Fruit fly (Drosophila melanogaster): ENCODE results near the gene NLaz.
A peak's percentile ranks its signal among the peaks of the same experiment; 100 is the strongest.

Gene NLaz

DNA sequence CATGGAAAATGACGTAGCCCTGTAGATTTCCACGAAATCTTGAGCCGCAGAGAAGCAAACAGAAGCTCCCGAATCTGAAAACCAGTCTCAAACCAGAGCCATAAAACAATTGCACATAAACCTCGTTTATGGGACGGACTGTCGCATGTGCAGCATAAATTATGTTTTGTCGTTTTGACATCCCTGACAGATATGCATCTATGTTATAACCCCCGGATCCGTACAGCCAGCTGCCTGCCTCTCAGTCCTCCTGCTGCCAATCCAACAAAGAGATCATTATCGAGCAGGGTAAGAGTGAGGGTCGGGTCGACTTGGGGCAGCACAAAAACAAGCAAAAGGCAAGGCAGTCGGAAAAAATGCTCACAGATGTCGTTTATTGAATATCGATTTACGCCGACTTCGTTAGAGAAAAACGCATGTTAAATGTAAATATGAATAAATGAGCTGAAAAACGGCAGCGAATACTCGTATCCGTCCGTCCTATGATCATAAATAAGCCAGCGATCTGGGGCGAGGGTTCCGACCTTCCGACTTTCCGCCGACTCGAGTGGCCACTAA lies 43.4 kb upstream of the NLaz start:
- TF ChIP-seq twi (tag; optimal IDR thresholded peaks at IDR 0.05) (peak; percentile 70), CG11247 (GFP tag; IDR thresholded peaks at IDR 0.05) (no peak), sens (GFP tag) (peak; percentile 49), Awh (GFP tag; IDR thresholded peaks at IDR 0.05) (0 out of 2 replicates have a peak, but pooled peaks have one; percentile 22), pros (GFP tag; optimal IDR thresholded peaks at IDR 0.05) (peak; percentile 74), onecut (GFP tag; IDR thresholded peaks at IDR 0.05) (peak; percentile 65), CG8089 (GFP tag; optimal IDR thresholded peaks at IDR 0.05) (no peak), CG11456 (GFP tag; IDR thresholded peaks at IDR 0.05) (0 out of 3 replicates have a peak, but pooled peaks have one; percentile 42), tap (tag; optimal IDR thresholded peaks at IDR 0.05) (peak; percentile 28), CG15479 (GFP tag; optimal IDR thresholded peaks at IDR 0.05) (peak; percentile 28), CG8765 (GFP tag; IDR thresholded peaks at IDR 0.05) (no peak), CG4360 (GFP tag; IDR thresholded peaks at IDR 0.05) (no peak), grn (GFP tag; optimal IDR thresholded peaks at IDR 0.05) (peak; percentile 93), D (optimal IDR thresholded peaks at IDR 0.05) (peak; percentile 63), D (GFP tag; optimal IDR thresholded peaks at IDR 0.05) (no peak), vvl (GFP tag; IDR thresholded peaks at IDR 0.05) (0 out of 2 replicates have a peak, but pooled peaks have one; percentile 13), CG4617 (GFP tag; optimal IDR thresholded peaks at IDR 0.05; ENCODE audit: borderline replicate concordance) (no peak), kni (GFP tag; optimal IDR thresholded peaks at IDR 0.05) (peak; percentile 82), chinmo (GFP tag; IDR thresholded peaks at IDR 0.05; ENCODE audit: partially characterized antibody) (0 out of 4 replicates have a peak, but pooled peaks have one; percentile 12), hth (optimal IDR thresholded peaks at IDR 0.05) (peak; percentile 94), cad (GFP tag; optimal IDR thresholded peaks at IDR 0.05) (peak; percentile 79)

DNA sequence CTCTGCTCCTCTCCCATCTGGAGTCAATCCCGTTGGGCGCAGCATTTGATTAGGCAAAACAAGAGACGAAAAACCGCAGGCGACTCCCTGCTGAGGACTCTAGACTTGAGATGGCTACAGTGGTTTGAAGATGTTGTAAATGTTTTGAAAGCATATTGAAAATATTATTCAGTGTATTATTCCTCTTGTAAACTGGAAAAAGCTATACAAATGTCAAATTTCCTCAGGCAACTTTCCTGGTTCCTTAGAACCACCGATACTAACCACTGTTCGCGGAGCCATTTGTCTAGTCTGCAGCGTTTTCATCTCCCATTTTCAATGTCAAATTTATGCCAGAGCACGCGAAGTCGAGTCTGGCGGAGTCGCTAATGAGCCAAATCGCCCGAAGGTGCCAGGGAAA lies 41.1 kb upstream of the NLaz start:
- TF ChIP-seq schlank (tag; optimal IDR thresholded peaks at IDR 0.05), result no peak
- no peak for TF ChIP-seq Gsc (GFP tag; IDR thresholded peaks at IDR 0.05)
- no peak for TF ChIP-seq Nf-YA (GFP tag; IDR thresholded peaks at IDR 0.05)
- no peak for TF ChIP-seq zen (tag; optimal IDR thresholded peaks at IDR 0.05)
- TF ChIP-seq CG6175 (GFP tag; IDR thresholded peaks at IDR 0.05), result no peak
- peak; percentile 33 for TF ChIP-seq lab (GFP tag; optimal IDR thresholded peaks at IDR 0.05)
- TF ChIP-seq klu (GFP tag; IDR thresholded peaks at IDR 0.05), result no peak
- TF ChIP-seq fd3F (GFP tag; optimal IDR thresholded peaks at IDR 0.05), result no peak
- peak; percentile 54 for TF ChIP-seq row (GFP tag; IDR thresholded peaks at IDR 0.05)
- no peak for TF ChIP-seq vvl (GFP tag; IDR thresholded peaks at IDR 0.05)
- TF ChIP-seq Stat92E (GFP tag; optimal IDR thresholded peaks at IDR 0.05), result no peak
- no peak for TF ChIP-seq CG31388 (GFP tag; optimal IDR thresholded peaks at IDR 0.05)
- no peak for TF ChIP-seq Jarid2 (GFP tag; optimal IDR thresholded peaks at IDR 0.05)
- peak; percentile 56 for TF ChIP-seq sens (GFP tag)
- TF ChIP-seq Sry-δ (GFP tag; optimal IDR thresholded peaks at IDR 0.05), result no peak
- no peak for TF ChIP-seq Atf6 (GFP tag; IDR thresholded peaks at IDR 0.05)
- no peak for TF ChIP-seq Vsx1 (GFP tag; optimal IDR thresholded peaks at IDR 0.05)
- no peak for TF ChIP-seq luna (GFP tag; optimal IDR thresholded peaks at IDR 0.05)
- no peak for TF ChIP-seq CG10209 (GFP tag; optimal IDR thresholded peaks at IDR 0.05)
- TF ChIP-seq gcm2 (GFP tag; optimal IDR thresholded peaks at IDR 0.05), result no peak
- TF ChIP-seq CG12769 (tag; optimal IDR thresholded peaks at IDR 0.05), result peak; percentile 6
- no peak for TF ChIP-seq jing (GFP tag; optimal IDR thresholded peaks at IDR 0.05)
- TF ChIP-seq Elba2 (GFP tag; optimal IDR thresholded peaks at IDR 0.05), result no peak
- TF ChIP-seq ewg (GFP tag; optimal IDR thresholded peaks at IDR 0.05), result no peak
- no peak for TF ChIP-seq run (tag; optimal IDR thresholded peaks at IDR 0.05)
- TF ChIP-seq Xrp1 (GFP tag; IDR thresholded peaks at IDR 0.05), result peak; percentile 44; the same call in 1 of the 2 replicates
- no peak for TF ChIP-seq gcm (GFP tag; optimal IDR thresholded peaks at IDR 0.05)
- no peak for TF ChIP-seq gro (GFP tag; optimal IDR thresholded peaks at IDR 0.05)
- no peak for TF ChIP-seq CG8290 (GFP tag; optimal IDR thresholded peaks at IDR 0.05)
- TF ChIP-seq CG8290 (tag; optimal IDR thresholded peaks at IDR 0.05), result no peak
- no peak for TF ChIP-seq CG3726 (GFP tag; IDR thresholded peaks at IDR 0.05)
- TF ChIP-seq vfl (GFP tag; optimal IDR thresholded peaks at IDR 0.05), result no peak
- TF ChIP-seq CG14014 (GFP tag; IDR thresholded peaks at IDR 0.05), result peak; percentile 26; the same call in 1 of the 2 replicates

Measured in whole organism, embryonic.